Worm (Caenorhabditis elegans): Measurements from ENCODE around the gene srab-20.

ce11 chrV:3451646-3452045, 22.8 kb downstream of the srab-20 start:
- TF ChIP-seq cog-1 (tag; optimal IDR thresholded peaks at IDR 0.05), result no peak
- no peak for TF ChIP-seq flt-1 (GFP tag; IDR thresholded peaks at IDR 0.05)
- no peak for TF ChIP-seq klf-2 (GFP tag; conservative IDR thresholded peaks at IDR 0.05)
- TF ChIP-seq ztf-29 (GFP tag; IDR thresholded peaks at IDR 0.05), result no peak
- no peak for TF ChIP-seq T22C8.4 (GFP tag; IDR thresholded peaks at IDR 0.05)
